Fruit fly (Drosophila melanogaster) whole organism, pupa: Measurements from ENCODE around the gene CrebA.

Source experiments
- CG15710 ChIP-seq: fragments of 200-800 bp; sonication (Bioruptor generic); optimal IDR thresholded peaks from 2 replicates; lab custom pipeline; 2018; ENCODE audit warnings: missing biosample characterization, mild to moderate bottlenecking, missing genetic modification characterization, moderate library complexity
- CG32121 ChIP-seq: fragments of 200-800 bp; sonication (Bioruptor generic); IDR thresholded peaks from 2 replicates; pipeline ENCODE4 v1.3.6; 2022; ENCODE audit warnings: missing biosample characterization, missing genetic modification characterization
- D1 ChIP-seq: fragments of 200-800 bp; sonication (Bioruptor generic); optimal IDR thresholded peaks from 2 replicates; lab custom pipeline; 2018; ENCODE audit warnings: missing biosample characterization, mild to moderate bottlenecking, missing genetic modification characterization, moderate library complexity
- EcR ChIP-seq: fragments of 200-800 bp; sonication (Bioruptor generic); optimal IDR thresholded peaks from 3 replicates; lab custom pipeline; 2019; ENCODE audit warnings: missing biosample characterization, missing genetic modification characterization, mild to moderate bottlenecking, moderate library complexity, missing genetic modification reagents
- fd96Ca ChIP-seq: fragments of 200-800 bp; sonication (Bioruptor generic); IDR thresholded peaks from 3 replicates; pipeline ENCODE4 v1.3.6; 2022; ENCODE audit warnings: missing biosample characterization, missing genetic modification characterization
- rn ChIP-seq: fragments of 200-800 bp; sonication (Bioruptor generic); IDR thresholded peaks from 2 replicates; pipeline ENCODE4 v1.3.6; 2022; ENCODE audit warnings: missing biosample characterization, missing genetic modification characterization

- TF ChIP-seq EcR (GFP tag; lab: Kevin White, UChicago) = no peak
- TF ChIP-seq rn (GFP tag; lab: Robert Waterston, UW) = no peak
- no peak for TF ChIP-seq fd96Ca (GFP tag; lab: Robert Waterston, UW)
- no peak for TF ChIP-seq CG15710 (tag; lab: Kevin White, UChicago)
- TF ChIP-seq D1 (tag; lab: Kevin White, UChicago) = no peak
- TF ChIP-seq CG32121 (GFP tag; lab: Robert Waterston, UW) = no peak
Observed at dm6 chr3L:15539903-15540409, 4.8 kb downstream of the CrebA start.
